Fruit fly (Drosophila melanogaster) whole organism, embryonic: ENCODE measurements around the gene Srg3.

ENCODE experiments used
- Atf6 ChIP-seq: fragments of 200-800 bp; sonication (Bioruptor generic); IDR thresholded peaks from 2 replicates; pipeline ENCODE4 v1.3.6; 2022; ENCODE audit warnings: missing biosample characterization, missing genetic modification characterization
- Bgb ChIP-seq: fragments of 200-800 bp; sonication (Bioruptor generic); IDR thresholded peaks from 2 replicates; pipeline ENCODE4 v1.3.6; 2022; ENCODE audit warnings: missing biosample characterization, missing genetic modification characterization; ENCODE audit not compliant: partially characterized antibody
- CG10147 ChIP-seq: fragments of 200-800 bp; sonication (Bioruptor generic); optimal IDR thresholded peaks from 2 replicates; lab custom pipeline; 2019; ENCODE audit warnings: missing biosample characterization, mild to moderate bottlenecking, missing genetic modification characterization, moderate library complexity
- CG10321 ChIP-seq: fragments of 200-800 bp; sonication (Bioruptor generic); IDR thresholded peaks from 2 replicates; pipeline ENCODE4 v1.3.6; 2022; ENCODE audit warnings: missing biosample characterization, missing genetic modification characterization
- CG11398 ChIP-seq: fragments of 200-800 bp; sonication (Bioruptor generic); optimal IDR thresholded peaks from 2 replicates; lab custom pipeline; 2016; ENCODE audit warnings: missing biosample characterization, missing genetic modification characterization
- CG14050 ChIP-seq: fragments of 200-800 bp; sonication (Bioruptor generic); IDR thresholded peaks from 3 replicates; pipeline ENCODE4 v1.3.6; 2022; ENCODE audit warnings: missing biosample characterization, missing genetic modification characterization
- CG1603 ChIP-seq: fragments of 200-800 bp; sonication (Bioruptor generic); optimal IDR thresholded peaks from 2 replicates; lab custom pipeline; 2019; ENCODE audit warnings: missing biosample characterization, mild to moderate bottlenecking, missing genetic modification characterization, moderate library complexity
- CG17361 ChIP-seq: fragments of 200-800 bp; sonication (Bioruptor generic); IDR thresholded peaks from 3 replicates; pipeline ENCODE4 v1.3.6; 2022; ENCODE audit warnings: missing biosample characterization, missing genetic modification characterization
- CG17829 ChIP-seq: fragments of 200-800 bp; optimal IDR thresholded peaks from 2 replicates; lab custom pipeline; 2019; ENCODE audit warnings: missing biosample characterization, mild to moderate bottlenecking, missing genetic modification characterization, moderate library complexity
- CG18011 ChIP-seq: fragments of 200-800 bp; sonication (Bioruptor generic); optimal IDR thresholded peaks from 2 replicates; lab custom pipeline; 2017; ENCODE audit warnings: missing biosample characterization, missing genetic modification characterization, mild to moderate bottlenecking, moderate library complexity, missing genotype
- CG2129 ChIP-seq: fragments of 200-800 bp; sonication (Bioruptor generic); IDR thresholded peaks from 2 replicates; pipeline ENCODE4 v1.3.6; 2022; ENCODE audit warnings: missing biosample characterization, missing genetic modification characterization; ENCODE audit not compliant: partially characterized antibody
- CG2202 ChIP-seq: fragments of 200-800 bp; sonication (Bioruptor generic); optimal IDR thresholded peaks from 2 replicates; lab custom pipeline; 2018; ENCODE audit warnings: missing biosample characterization, mild to moderate bottlenecking, missing genetic modification characterization
- CG2712 ChIP-seq: fragments of 200-800 bp; optimal IDR thresholded peaks from 3 replicates; lab custom pipeline; 2019; ENCODE audit warnings: missing biosample characterization, mild to moderate bottlenecking, missing genetic modification characterization, moderate library complexity
- CG2875 ChIP-seq: fragments of 200-800 bp; sonication (Bioruptor generic); optimal IDR thresholded peaks from 2 replicates; lab custom pipeline; 2017; ENCODE audit warnings: missing biosample characterization, mild to moderate bottlenecking, missing genetic modification characterization, missing genetic modification reagents
- CG30403 ChIP-seq: fragments of 200-800 bp; sonication (Bioruptor generic); optimal IDR thresholded peaks from 3 replicates; lab custom pipeline; 2016; ENCODE audit warnings: missing biosample characterization, missing genetic modification characterization
- CG43689 ChIP-seq: fragments of 200-800 bp; sonication (Bioruptor generic); IDR thresholded peaks from 2 replicates; pipeline ENCODE4 v1.3.6; 2022; ENCODE audit warnings: missing biosample characterization, missing genetic modification characterization
- CG6654 ChIP-seq: fragments of 200-800 bp; sonication (Bioruptor generic); optimal IDR thresholded peaks from 2 replicates; lab custom pipeline; 2017; ENCODE audit warnings: missing biosample characterization, mild to moderate bottlenecking, missing genetic modification characterization
- CG6765 ChIP-seq: fragments of 200-800 bp; sonication (Bioruptor generic); optimal IDR thresholded peaks from 3 replicates; lab custom pipeline; 2017; ENCODE audit warnings: missing biosample characterization, mild to moderate bottlenecking, missing genetic modification characterization
- CG7987 ChIP-seq: fragments of 200-800 bp; sonication (Bioruptor generic); optimal IDR thresholded peaks from 2 replicates; lab custom pipeline; 2018; ENCODE audit warnings: missing biosample characterization, mild to moderate bottlenecking, missing genetic modification characterization, moderate library complexity
- CG8290 ChIP-seq, 3 experiments: fragments of 200-800 bp; sonication (Bioruptor generic); optimal IDR thresholded peaks; 2 replicates each; lab custom pipeline; 2016 to 2019; ENCODE audit warnings: missing biosample characterization in 3 of 3, missing genetic modification characterization in 3 of 3, mild to moderate bottlenecking in 2 of 3, moderate library complexity in 1 of 3
- D19A ChIP-seq: fragments of 200-800 bp; optimal IDR thresholded peaks from 3 replicates; lab custom pipeline; 2019; ENCODE audit warnings: missing biosample characterization, mild to moderate bottlenecking, missing genetic modification characterization, moderate library complexity
- Elba2 ChIP-seq: fragments of 200-800 bp; sonication (Bioruptor generic); optimal IDR thresholded peaks from 3 replicates; lab custom pipeline; 2016; ENCODE audit warnings: missing biosample characterization, missing genetic modification characterization
- Hand ChIP-seq: fragments of 200-800 bp; sonication (Bioruptor generic); optimal IDR thresholded peaks from 2 replicates; lab custom pipeline; 2017; ENCODE audit warnings: mild to moderate bottlenecking, missing biosample characterization, missing genetic modification reagents, missing genetic modification characterization
- MTF-1 ChIP-seq: fragments of 200-800 bp; sonication (Bioruptor generic); optimal IDR thresholded peaks from 2 replicates; lab custom pipeline; 2018; ENCODE audit warnings: missing biosample characterization, mild to moderate bottlenecking, missing genetic modification characterization, borderline replicate concordance
- NC2β ChIP-seq: fragments of 200-800 bp; sonication (Bioruptor generic); optimal IDR thresholded peaks from 2 replicates; lab custom pipeline; 2016; ENCODE audit warnings: missing biosample characterization, missing genetic modification characterization
- Neu2 ChIP-seq: fragments of 200-800 bp; sonication (Bioruptor generic); optimal IDR thresholded peaks from 3 replicates; lab custom pipeline; 2016; ENCODE audit warnings: missing biosample characterization, missing genetic modification characterization, borderline replicate concordance
- Nf-YB ChIP-seq: fragments of 200-800 bp; sonication (Bioruptor generic); optimal IDR thresholded peaks from 3 replicates; lab custom pipeline; 2019; ENCODE audit warnings: missing biosample characterization, mild to moderate bottlenecking, missing genetic modification characterization, moderate library complexity
- Xbp1 ChIP-seq: fragments of 200-800 bp; sonication (Bioruptor generic); optimal IDR thresholded peaks from 3 replicates; lab custom pipeline; 2016; ENCODE audit warnings: missing biosample characterization, mild to moderate bottlenecking, missing genetic modification characterization
- bbx ChIP-seq: fragments of 200-800 bp; sonication (Bioruptor generic); IDR thresholded peaks from 2 replicates; pipeline ENCODE4 v1.3.6; 2022; ENCODE audit warnings: missing biosample characterization, missing genetic modification characterization; ENCODE audit not compliant: partially characterized antibody
- chn ChIP-seq: fragments of 200-800 bp; sonication (Bioruptor generic); optimal IDR thresholded peaks from 2 replicates; lab custom pipeline; 2016; ENCODE audit warnings: missing biosample characterization, missing genetic modification characterization
- crp ChIP-seq, 2 experiments: fragments of 200-800 bp; sonication (Bioruptor generic); optimal IDR thresholded peaks; 2 replicates in 1 of 2; 3 replicates in 1 of 2; lab custom pipeline; 2017; ENCODE audit warnings: missing biosample characterization in 2 of 2, missing genetic modification characterization in 2 of 2, mild to moderate bottlenecking in 1 of 2, moderate library complexity in 1 of 2
- ems ChIP-seq: fragments of 200-800 bp; sonication (Bioruptor generic); optimal IDR thresholded peaks from 3 replicates; lab custom pipeline; 2016; ENCODE audit warnings: missing biosample characterization, missing genetic modification characterization
- fd64A ChIP-seq: fragments of 200-800 bp; sonication (Bioruptor generic); optimal IDR thresholded peaks from 3 replicates; lab custom pipeline; 2018; ENCODE audit warnings: missing biosample characterization, mild to moderate bottlenecking, missing genetic modification characterization
- fd96Cb ChIP-seq: fragments of 200-800 bp; sonication (Bioruptor generic); optimal IDR thresholded peaks from 2 replicates; lab custom pipeline; 2018; ENCODE audit warnings: missing biosample characterization, mild to moderate bottlenecking, missing genetic modification characterization, moderate library complexity
- hkb ChIP-seq, 2 experiments: fragments of 200-800 bp in 1 of 2; fragments of >200 bp in 1 of 2; sonication (Bioruptor generic) in 1 of 2; IDR thresholded peaks in 1 of 2; optimal IDR thresholded peaks in 1 of 2; 2 replicates each; pipeline versions ENCODE4 v1.3.6 to Lab custom; 2017 to 2022; ENCODE audit warnings: missing biosample characterization in 1 of 2, missing genetic modification characterization in 1 of 2
- kah ChIP-seq: fragments of 200-800 bp; sonication (Bioruptor generic); optimal IDR thresholded peaks from 2 replicates; lab custom pipeline; 2018; ENCODE audit warnings: missing biosample characterization, mild to moderate bottlenecking, missing genetic modification characterization
- lab ChIP-seq: fragments of 200-800 bp; sonication (Bioruptor generic); optimal IDR thresholded peaks from 3 replicates; lab custom pipeline; 2017; ENCODE audit warnings: missing biosample characterization, missing genetic modification characterization, mild to moderate bottlenecking, moderate library complexity, missing genetic modification reagents
- lov ChIP-seq, 2 experiments: fragments of 200-800 bp in 1 of 2; fragments of >200 bp in 1 of 2; sonication (Bioruptor generic) in 1 of 2; IDR thresholded peaks in 1 of 2; optimal IDR thresholded peaks in 1 of 2; 2 replicates in 1 of 2; 3 replicates in 1 of 2; pipeline versions ENCODE4 v1.3.6 to Lab custom; 2017 to 2022; ENCODE audit warnings: missing biosample characterization in 1 of 2, missing genetic modification characterization in 1 of 2
- nau ChIP-seq: fragments of 200-800 bp; sonication (Bioruptor generic); optimal IDR thresholded peaks from 3 replicates; lab custom pipeline; 2017; ENCODE audit warnings: missing biosample characterization, mild to moderate bottlenecking, missing genetic modification characterization, missing genetic modification reagents
- nmo ChIP-seq: fragments of 200-800 bp; sonication (Bioruptor generic); optimal IDR thresholded peaks from 2 replicates; lab custom pipeline; 2018; ENCODE audit warnings: missing biosample characterization, mild to moderate bottlenecking, missing genetic modification characterization, moderate library complexity
- peb ChIP-seq: fragments of 200-800 bp; sonication (Bioruptor generic); IDR thresholded peaks from 2 replicates; pipeline ENCODE4 v1.3.6; 2022; ENCODE audit warnings: missing biosample characterization, missing genetic modification characterization
- pita ChIP-seq: fragments of 200-800 bp; sonication (Bioruptor generic); optimal IDR thresholded peaks from 2 replicates; lab custom pipeline; 2017; ENCODE audit warnings: missing biosample characterization, mild to moderate bottlenecking, missing genetic modification characterization
- sisA ChIP-seq: fragments of 200-800 bp; sonication (Bioruptor generic); IDR thresholded peaks from 2 replicates; pipeline ENCODE4 v1.3.6; 2022; ENCODE audit warnings: missing biosample characterization, missing genetic modification characterization
- sug ChIP-seq: fragments of 200-800 bp; optimal IDR thresholded peaks from 2 replicates; lab custom pipeline; 2019; ENCODE audit warnings: missing biosample characterization, mild to moderate bottlenecking, missing genetic modification characterization, moderate library complexity
- trem ChIP-seq: fragments of 200-800 bp; optimal IDR thresholded peaks from 3 replicates; lab custom pipeline; 2019; ENCODE audit warnings: missing biosample characterization, mild to moderate bottlenecking, missing genetic modification characterization, moderate library complexity
- usp ChIP-seq: fragments of >200 bp; optimal IDR thresholded peaks from 2 replicates; lab custom pipeline; 2017; ENCODE audit warnings: missing biosample characterization, missing genetic modification characterization
- vvl ChIP-seq: fragments of 200-800 bp; sonication (Bioruptor generic); IDR thresholded peaks from 2 replicates; pipeline ENCODE4 v1.3.6; 2022; ENCODE audit warnings: missing biosample characterization, missing genetic modification characterization
- yki ChIP-seq: fragments of >200 bp; optimal IDR thresholded peaks from 3 replicates; lab custom pipeline; 2018

Srg3 gene

DNA sequence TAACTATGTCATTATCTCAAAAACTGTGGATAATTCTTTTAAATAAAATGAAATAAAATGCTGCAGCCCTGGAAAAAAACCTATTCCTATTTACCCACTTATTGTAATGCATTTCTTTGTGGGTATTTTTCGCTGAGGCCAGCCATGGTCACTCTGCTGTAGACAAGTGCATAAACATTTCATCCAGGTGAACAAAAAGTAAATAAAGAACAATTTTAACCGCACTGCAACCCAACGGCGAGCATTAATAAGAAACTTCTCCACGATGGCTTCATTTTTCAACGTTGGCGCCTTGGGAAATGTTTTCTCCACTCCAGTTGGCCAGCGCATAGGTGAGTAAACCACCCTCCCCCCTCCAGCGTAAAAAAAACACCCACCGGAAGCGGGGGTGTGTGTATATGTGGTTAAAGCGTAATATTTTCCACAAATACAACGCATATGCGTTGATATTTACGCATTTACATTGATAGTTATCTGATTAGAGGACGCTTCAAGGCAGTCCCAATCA lies 3.8 kb downstream of the Srg3 start, which contains the start of gene CG3529 (continued):
- peak; percentile 36 for TF ChIP-seq MTF-1 (GFP tag; lab: Kevin White, UChicago)
- no peak for TF ChIP-seq usp (GFP tag; lab: Kevin White, UChicago)
- TF ChIP-seq kah (GFP tag; lab: Kevin White, UChicago), result peak; percentile 44
- TF ChIP-seq Elba2 (GFP tag; lab: Kevin White, UChicago), result no peak
- peak; percentile 79 for TF ChIP-seq chn
- TF ChIP-seq ems (GFP tag; lab: Kevin White, UChicago), result peak; percentile 8
- peak; percentile 7 for TF ChIP-seq nau (GFP tag; lab: Kevin White, UChicago)
- TF ChIP-seq Nf-YB (GFP tag; lab: Kevin White, UChicago), result no peak
- peak; percentile 34 for TF ChIP-seq nmo (GFP tag; lab: Kevin White, UChicago)
- peak in 1 of 2 experiments; percentile 2 for TF ChIP-seq crp (GFP tag; optimal IDR thresholded peaks at IDR 0.05; lab: Kevin White, UChicago)
- peak; percentile 23 for TF ChIP-seq lab (GFP tag; lab: Kevin White, UChicago)
- peak; percentile 29 for TF ChIP-seq CG30403 (GFP tag; lab: Kevin White, UChicago)
- TF ChIP-seq sisA (GFP tag; lab: Robert Waterston, UW), result no peak
- 0 out of 2 replicates have a peak, but pooled peaks have one; percentile 11 for TF ChIP-seq bbx (GFP tag; lab: Robert Waterston, UW)
- no peak for TF ChIP-seq CG2129
- peak; percentile 16 for TF ChIP-seq CG2202 (tag; lab: Kevin White, UChicago)
- peak; percentile 27 for TF ChIP-seq fd64A (GFP tag; lab: Kevin White, UChicago)
- peak; percentile 57 for TF ChIP-seq vvl (GFP tag; lab: Robert Waterston, UW)
- TF ChIP-seq pita (GFP tag; lab: Kevin White, UChicago), result no peak
- no peak for TF ChIP-seq Neu2 (GFP tag; lab: Kevin White, UChicago)
- no peak for TF ChIP-seq peb (GFP tag; lab: Robert Waterston, UW)
- TF ChIP-seq lov (optimal IDR thresholded peaks at IDR 0.05; lab: Kevin White, UChicago), result no peak
- TF ChIP-seq lov (GFP tag; IDR thresholded peaks at IDR 0.05; lab: Robert Waterston, UW), result no peak
- no peak for TF ChIP-seq CG14050
- TF ChIP-seq CG18011 (GFP tag; lab: Kevin White, UChicago), result no peak
- no peak for TF ChIP-seq Atf6 (GFP tag; lab: Robert Waterston, UW)
- TF ChIP-seq CG11398 (GFP tag; lab: Kevin White, UChicago), result no peak
- peak; percentile 61 for TF ChIP-seq trem
- no peak for TF ChIP-seq hkb (optimal IDR thresholded peaks at IDR 0.05; lab: Kevin White, UChicago)
- TF ChIP-seq hkb (GFP tag; IDR thresholded peaks at IDR 0.05; lab: Robert Waterston, UW), result 0 out of 2 replicates have a peak, but pooled peaks have one; percentile 23
- 0 out of 3 replicates have a peak, but pooled peaks have one; percentile 19 for TF ChIP-seq CG17361 (GFP tag; lab: Robert Waterston, UW)
- peak; percentile 13 for TF ChIP-seq CG8290 (GFP tag; optimal IDR thresholded peaks at IDR 0.05; lab: Kevin White, UChicago)
- TF ChIP-seq CG8290 (tag; optimal IDR thresholded peaks at IDR 0.05; lab: Kevin White, UChicago), result peak; percentile 39 to 42
- TF ChIP-seq CG6765 (GFP tag; lab: Kevin White, UChicago), result peak; percentile 28
- peak; percentile 8 for TF ChIP-seq CG10147 (GFP tag; lab: Kevin White, UChicago)
- peak; percentile 34 for TF ChIP-seq sug (tag; lab: Kevin White, UChicago)
- TF ChIP-seq CG2712 (tag; lab: Kevin White, UChicago), result peak; percentile 57
- peak; percentile 57 for TF ChIP-seq CG1603 (tag; lab: Kevin White, UChicago)
- no peak for TF ChIP-seq CG43689 (GFP tag; lab: Robert Waterston, UW)
- no peak for TF ChIP-seq yki (lab: Kevin White, UChicago)
- TF ChIP-seq fd96Cb (tag; lab: Kevin White, UChicago), result peak; percentile 16
- no peak for TF ChIP-seq Hand (GFP tag; lab: Kevin White, UChicago)
- TF ChIP-seq CG7987 (GFP tag; lab: Kevin White, UChicago), result peak; percentile 4
- no peak for TF ChIP-seq CG10321 (GFP tag; lab: Robert Waterston, UW)
- TF ChIP-seq CG2875, result no peak
- peak; percentile 44 for TF ChIP-seq D19A (tag; lab: Kevin White, UChicago)
- no peak; the same call in 1 of the 2 replicates for TF ChIP-seq Bgb
- TF ChIP-seq CG6654 (GFP tag; lab: Kevin White, UChicago), result no peak
- TF ChIP-seq NC2β (GFP tag; lab: Kevin White, UChicago), result peak; percentile 44
- peak; percentile 8 for TF ChIP-seq Xbp1
- TF ChIP-seq CG17829 (tag; lab: Kevin White, UChicago), result peak; percentile 37
